Worm (Caenorhabditis elegans): ENCODE measurements around the gene mrps-33.
A peak's percentile ranks its signal among the peaks of the same experiment; 100 is the strongest.

- no peak for TF ChIP-seq flt-1 (GFP tag; IDR thresholded peaks at IDR 0.05)
- TF ChIP-seq pes-1 (GFP tag; IDR thresholded peaks at IDR 0.05): no peak
- TF ChIP-seq ceh-36 (tag; optimal IDR thresholded peaks at IDR 0.05): no peak
- TF ChIP-seq ama-1 (optimal IDR thresholded peaks at IDR 0.05): no peak
- TF ChIP-seq hmbx-1 (tag; optimal IDR thresholded peaks at IDR 0.05): no peak
- TF ChIP-seq F13C5.2 (tag; optimal IDR thresholded peaks at IDR 0.05): peak; percentile 9
- no peak for TF ChIP-seq tbx-11 (GFP tag; IDR thresholded peaks at IDR 0.05)
- no peak for TF ChIP-seq B0310.2 (tag; optimal IDR thresholded peaks at IDR 0.05)
- no peak for TF ChIP-seq sea-1 (GFP tag; conservative IDR thresholded peaks at IDR 0.05)
Observed at ce11 chrIV:8762471-8762870, 22.6 kb upstream of the mrps-33 start.

Measured in whole organism, early embryonic.